Worm (Caenorhabditis elegans) whole organism, L2 larva: ENCODE measurements around the gene pod-1.

ENCODE experiments used
- aly-2 ChIP-seq: fragments of 150-350 bp; optimal IDR thresholded peaks from 2 replicates; lab custom pipeline; 2014; ENCODE audit warnings: missing biosample characterization, missing genetic modification characterization
- elt-3 ChIP-seq: sonication (generic microtip); optimal IDR thresholded peaks from 2 replicates; lab custom pipeline; 2017; ENCODE audit warnings: missing biosample characterization, missing genetic modification characterization
- fos-1 ChIP-seq: fragments of 150-350 bp; optimal IDR thresholded peaks from 2 replicates; lab custom pipeline; 2014; ENCODE audit warnings: missing biosample characterization, missing genetic modification characterization
- mab-5 ChIP-seq: fragments of 150-350 bp; optimal IDR thresholded peaks from 2 replicates; lab custom pipeline; 2014; ENCODE audit warnings: missing biosample characterization, missing genetic modification characterization
- nhr-12 ChIP-seq: fragments of 150-350 bp; optimal IDR thresholded peaks from 2 replicates; lab custom pipeline; 2014; ENCODE audit warnings: missing biosample characterization, missing genetic modification characterization
- nhr-237 ChIP-seq: fragments of 150-350 bp; optimal IDR thresholded peaks from 2 replicates; lab custom pipeline; 2014; ENCODE audit warnings: missing biosample characterization, missing genetic modification characterization
- snpc-4 ChIP-seq: fragments of 150-350 bp; optimal IDR thresholded peaks from 2 replicates; lab custom pipeline; 2014; ENCODE audit warnings: missing biosample characterization, missing genetic modification characterization
- ztf-11 ChIP-seq: sonication (generic microtip); optimal IDR thresholded peaks from 2 replicates; lab custom pipeline; 2017; ENCODE audit warnings: missing biosample characterization, missing genetic modification characterization

ce11 chrIII:13549960-13550359, 26.0 kb upstream of the pod-1 start:
- no peak for TF ChIP-seq ztf-11
- TF ChIP-seq mab-5 (tag; lab: Kevin White, UChicago), result no peak
- TF ChIP-seq aly-2 (tag; lab: Kevin White, UChicago), result no peak
- no peak for TF ChIP-seq fos-1 (tag; lab: Kevin White, UChicago)
- TF ChIP-seq nhr-12 (tag; lab: Kevin White, UChicago), result no peak
- no peak for TF ChIP-seq nhr-237
- TF ChIP-seq snpc-4 (tag; lab: Kevin White, UChicago), result no peak
- TF ChIP-seq elt-3 (tag; lab: Kevin White, UChicago), result no peak
